Fruit fly (Drosophila melanogaster) whole organism, adult: ENCODE data around the gene Nhe1.

Source experiments
- CG11617 ChIP-seq: fragments of 200-800 bp; sonication (Bioruptor generic); optimal IDR thresholded peaks from 2 replicates; lab custom pipeline; 2017; ENCODE audit warnings: mild to moderate bottlenecking, missing biosample characterization, missing genetic modification reagents, missing genetic modification characterization
- CG12768 ChIP-seq: fragments of 200-800 bp; sonication (Bioruptor generic); optimal IDR thresholded peaks from 2 replicates; lab custom pipeline; 2017; ENCODE audit warnings: missing biosample characterization, missing genetic modification characterization, mild to moderate bottlenecking, moderate library complexity, missing genetic modification reagents
- CG14711 ChIP-seq: fragments of 200-800 bp; sonication (Bioruptor generic); optimal IDR thresholded peaks from 2 replicates; lab custom pipeline; 2018; ENCODE audit warnings: missing biosample characterization, mild to moderate bottlenecking, missing genetic modification characterization, moderate library complexity
- CG5204 ChIP-seq: fragments of 200-800 bp; sonication (Bioruptor generic); optimal IDR thresholded peaks from 2 replicates; lab custom pipeline; 2016; ENCODE audit warnings: missing biosample characterization, missing genetic modification characterization
- CG7101 ChIP-seq: fragments of 200-800 bp; sonication (Bioruptor generic); optimal IDR thresholded peaks from 2 replicates; lab custom pipeline; 2018; ENCODE audit warnings: missing biosample characterization, mild to moderate bottlenecking, missing genetic modification characterization, moderate library complexity
- Crg-1 ChIP-seq: fragments of 200-800 bp; sonication (Bioruptor generic); optimal IDR thresholded peaks from 2 replicates; lab custom pipeline; 2016; ENCODE audit warnings: missing biosample characterization, missing genetic modification characterization
- cnc ChIP-seq, 2 experiments: fragments of >200 bp; optimal IDR thresholded peaks; 2 replicates each; lab custom pipeline; 2017
- kay ChIP-seq: fragments of 200-800 bp; sonication (Bioruptor generic); peaks from one replicate; lab custom pipeline; 2016; ENCODE audit warnings: missing biosample characterization, missing genetic modification characterization, borderline replicate concordance
- toe ChIP-seq: fragments of 200-800 bp; sonication (Bioruptor generic); optimal IDR thresholded peaks from 2 replicates; lab custom pipeline; 2016; ENCODE audit warnings: missing biosample characterization, missing genetic modification characterization

dm6 chr2L:110046-110445 is 3.5 kb upstream of the Nhe1 start:
- no peak for TF ChIP-seq CG12768 (GFP tag; lab: Kevin White, UChicago)
- no peak for TF ChIP-seq CG11617 (GFP tag; lab: Kevin White, UChicago)
- no peak for TF ChIP-seq CG14711 (tag; lab: Kevin White, UChicago)
- TF ChIP-seq Crg-1 (GFP tag; lab: Kevin White, UChicago) = no peak
- TF ChIP-seq kay (GFP tag; lab: Kevin White, UChicago) = no peak
- TF ChIP-seq toe (GFP tag; lab: Kevin White, UChicago) = no peak
- no peak for TF ChIP-seq CG5204 (GFP tag; lab: Kevin White, UChicago)
- TF ChIP-seq CG7101 = no peak
- no peak for TF ChIP-seq cnc (optimal IDR thresholded peaks at IDR 0.05; lab: Kevin White, UChicago)
